Fruit fly (Drosophila melanogaster): Measurements from ENCODE around the gene Cpr23B.

DNA sequence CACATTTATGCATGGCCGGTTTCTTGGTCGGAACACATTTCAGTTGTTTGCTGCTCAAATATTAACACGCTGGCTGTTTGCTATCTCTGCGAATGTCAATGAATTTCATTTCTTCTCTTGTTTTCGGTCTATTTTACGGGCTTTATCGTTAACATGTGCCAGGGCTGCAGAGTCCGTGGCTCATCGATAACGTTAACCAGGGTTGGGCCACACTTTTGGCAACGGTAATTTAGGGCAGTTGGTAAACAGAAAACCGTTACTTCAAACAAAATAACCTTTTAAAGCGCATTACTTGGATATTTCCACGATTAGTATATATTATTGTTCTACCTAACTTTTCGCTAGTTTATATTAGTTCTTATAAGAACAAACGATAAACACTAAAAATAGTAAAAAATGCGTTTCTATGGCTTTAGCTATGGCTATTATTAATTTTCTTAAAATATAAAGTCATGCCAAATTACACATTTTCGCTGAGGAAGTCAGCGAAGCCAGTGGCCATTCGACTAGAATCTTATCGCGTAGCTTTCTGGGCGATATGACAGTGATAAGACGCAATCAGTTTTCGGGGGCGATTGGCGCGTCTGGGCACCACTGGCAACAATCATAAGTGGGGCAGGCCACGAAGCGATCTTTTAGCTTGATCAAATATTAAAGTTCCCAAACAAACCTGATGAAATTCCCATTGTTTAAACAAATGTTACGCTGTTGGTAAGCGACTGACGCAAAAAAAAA, 44.9 kb downstream of the Cpr23B start:
- TF ChIP-seq ttk (optimal IDR thresholded peaks at IDR 0.05) (no peak), psq (optimal IDR thresholded peaks at IDR 0.05) (no peak), insv (optimal IDR thresholded peaks at IDR 0.05) (no peak), Myc (optimal IDR thresholded peaks at IDR 0.05) (no peak), h (optimal IDR thresholded peaks at IDR 0.05) (no peak), Sin3A (optimal IDR thresholded peaks at IDR 0.05) (no peak)

Measured in Kc167 (cell line).